Worm (Caenorhabditis elegans) whole organism, L1 larva: ENCODE data around the gene F56C9.10.
A peak's percentile ranks its signal among the peaks of the same experiment; 100 is the strongest.

Source experiments
- C04F5.9 ChIP-seq: sonication (generic microtip); optimal IDR thresholded peaks from 2 replicates; lab custom pipeline; 2016; ENCODE audit warnings: missing genetic modification characterization, missing compliant biosample characterization
- C16A3.4 ChIP-seq: fragments of 150-350 bp; optimal IDR thresholded peaks from 2 replicates; lab custom pipeline; 2014; ENCODE audit warnings: missing biosample characterization, missing genetic modification characterization
- C34B4.2 ChIP-seq: sonication (generic microtip); optimal IDR thresholded peaks from 2 replicates; lab custom pipeline; 2017; ENCODE audit warnings: mild to moderate bottlenecking, missing genetic modification characterization, missing compliant biosample characterization
- Y116A8C.19 ChIP-seq: sonication (generic microtip); optimal IDR thresholded peaks from 2 replicates; lab custom pipeline; 2016; ENCODE audit warnings: missing compliant biosample characterization, missing genetic modification characterization, borderline replicate concordance
- aha-1 ChIP-seq: fragments of 150-350 bp; optimal IDR thresholded peaks from 2 replicates; lab custom pipeline; 2014; ENCODE audit warnings: missing biosample characterization, missing genetic modification characterization
- alr-1 ChIP-seq: fragments of 200-800 bp; sonication (Bioruptor generic); optimal IDR thresholded peaks from 2 replicates; lab custom pipeline; 2018; ENCODE audit warnings: borderline replicate concordance, mild to moderate bottlenecking, missing genetic modification characterization, missing compliant biosample characterization
- aly-2 ChIP-seq: fragments of 150-350 bp; optimal IDR thresholded peaks from 2 replicates; lab custom pipeline; 2014; ENCODE audit warnings: missing biosample characterization, missing genetic modification characterization
- blmp-1 ChIP-seq: fragments of 150-350 bp; optimal IDR thresholded peaks from 2 replicates; lab custom pipeline; 2014; ENCODE audit warnings: missing biosample characterization, missing genetic modification characterization
- ceh-63 ChIP-seq: fragments of 200-800 bp; sonication (Bioruptor generic); optimal IDR thresholded peaks from 2 replicates; lab custom pipeline; 2018; ENCODE audit warnings: mild to moderate bottlenecking, missing genetic modification characterization, missing compliant biosample characterization
- ceh-88 ChIP-seq: fragments of 200-800 bp; sonication (Bioruptor generic); IDR thresholded peaks from 2 replicates; pipeline ENCODE4 v1.3.6; 2022; ENCODE audit warnings: missing genetic modification characterization, missing compliant biosample characterization
- efl-3 ChIP-seq: fragments of 200-800 bp; sonication (Bioruptor generic); optimal IDR thresholded peaks from 2 replicates; lab custom pipeline; 2018; ENCODE audit warnings: mild to moderate bottlenecking, missing genetic modification characterization, missing compliant biosample characterization
- elt-2 ChIP-seq: sonication (generic microtip); optimal IDR thresholded peaks from 2 replicates; lab custom pipeline; 2016; ENCODE audit warnings: missing genetic modification characterization, mild to moderate bottlenecking, inconsistent platforms, missing compliant biosample characterization, missing genetic modification reagents
- elt-3 ChIP-seq, 6 experiments: fragments of 150-350 bp in 1 of 6; sonication (generic microtip); optimal IDR thresholded peaks; 2 replicates each; lab custom pipeline; 2017 to 2018; ENCODE audit warnings: missing biosample characterization in 6 of 6, missing genetic modification characterization in 6 of 6, inconsistent platforms in 1 of 6
- ets-5 ChIP-seq: fragments of 200-800 bp; sonication (Bioruptor generic); IDR thresholded peaks from 2 replicates; pipeline ENCODE4 v1.3.6; 2022; ENCODE audit warnings: missing genetic modification characterization, missing compliant biosample characterization
- fkh-4 ChIP-seq: sonication (generic microtip); optimal IDR thresholded peaks from 2 replicates; lab custom pipeline; 2016; ENCODE audit warnings: missing compliant biosample characterization, missing genetic modification characterization, borderline replicate concordance
- fkh-8 ChIP-seq: sonication (generic microtip); optimal IDR thresholded peaks from 2 replicates; lab custom pipeline; 2016; ENCODE audit warnings: mild to moderate bottlenecking, missing genetic modification characterization, missing compliant biosample characterization
- fos-1 ChIP-seq: fragments of 150-350 bp; optimal IDR thresholded peaks from 2 replicates; lab custom pipeline; 2014; ENCODE audit warnings: missing biosample characterization, missing genetic modification characterization
- hlh-4 ChIP-seq: sonication (generic microtip); optimal IDR thresholded peaks from 2 replicates; lab custom pipeline; 2016; ENCODE audit warnings: mild to moderate bottlenecking, missing genetic modification characterization, missing compliant biosample characterization
- isw-1 ChIP-seq: fragments of 200-800 bp; sonication (Bioruptor generic); IDR thresholded peaks from 2 replicates; pipeline ENCODE4 v1.3.6; 2022; ENCODE audit warnings: missing genetic modification characterization, missing compliant biosample characterization
- lin-13 ChIP-seq: fragments of 150-350 bp; optimal IDR thresholded peaks from 2 replicates; lab custom pipeline; 2014; ENCODE audit warnings: missing biosample characterization, missing genetic modification reagents, missing genetic modification characterization
- lin-14 ChIP-seq: fragments of 200-800 bp; sonication (Bioruptor generic); optimal IDR thresholded peaks from 2 replicates; lab custom pipeline; 2018; ENCODE audit warnings: mild to moderate bottlenecking, missing genetic modification characterization, moderate library complexity, missing compliant biosample characterization
- lin-35 ChIP-seq, 2 experiments: fragments of 150-350 bp; optimal IDR thresholded peaks; 2 replicates each; lab custom pipeline; 2014; ENCODE audit warnings: missing biosample characterization in 2 of 2, missing genetic modification characterization in 2 of 2, missing genetic modification reagents in 2 of 2
- lir-3 ChIP-seq: sonication (generic microtip); optimal IDR thresholded peaks from 2 replicates; lab custom pipeline; 2016; ENCODE audit warnings: mild to moderate bottlenecking, missing genetic modification characterization, moderate library complexity, missing compliant biosample characterization; ENCODE audit not compliant: poor library complexity
- lsy-2 ChIP-seq, 2 experiments: fragments of 150-350 bp; optimal IDR thresholded peaks; 2 replicates each; lab custom pipeline; 2014; ENCODE audit warnings: missing biosample characterization in 2 of 2, missing genetic modification characterization in 2 of 2
- mab-9 ChIP-seq: fragments of 200-800 bp; sonication (Bioruptor generic); IDR thresholded peaks from 2 replicates; pipeline ENCODE4 v1.3.6; 2022; ENCODE audit warnings: missing genetic modification reagents, missing genetic modification characterization, missing compliant biosample characterization
- mdl-1 ChIP-seq, 2 experiments: fragments of 150-350 bp; optimal IDR thresholded peaks; 2 replicates each; lab custom pipeline; 2014 to 2017; ENCODE audit warnings: missing biosample characterization in 2 of 2, missing genetic modification characterization in 2 of 2, inconsistent platforms in 1 of 2
- mep-1 ChIP-seq: fragments of 150-350 bp; optimal IDR thresholded peaks from 2 replicates; lab custom pipeline; 2014; ENCODE audit warnings: missing biosample characterization, missing genetic modification characterization
- nhr-11 ChIP-seq: fragments of 150-350 bp; optimal IDR thresholded peaks from 2 replicates; lab custom pipeline; 2014; ENCODE audit warnings: missing biosample characterization, missing genetic modification characterization
- nhr-19 ChIP-seq: fragments of 200-800 bp; sonication (Bioruptor generic); conservative IDR thresholded peaks from 2 replicates; pipeline ENCODE4 v1.3.6; 2022; ENCODE audit warnings: missing genetic modification characterization, missing compliant biosample characterization
- nhr-20 ChIP-seq: sonication (generic microtip); optimal IDR thresholded peaks from 2 replicates; lab custom pipeline; 2016; ENCODE audit warnings: mild to moderate bottlenecking, missing genetic modification characterization, missing compliant biosample characterization
- nhr-237 ChIP-seq: fragments of 150-350 bp; optimal IDR thresholded peaks from 2 replicates; lab custom pipeline; 2014; ENCODE audit warnings: missing biosample characterization, missing genetic modification characterization
- nhr-28 ChIP-seq: fragments of 150-350 bp; optimal IDR thresholded peaks from 2 replicates; lab custom pipeline; 2014; ENCODE audit warnings: missing biosample characterization, missing genetic modification characterization
- nhr-76 ChIP-seq: sonication (generic microtip); optimal IDR thresholded peaks from 2 replicates; lab custom pipeline; 2017; ENCODE audit warnings: missing biosample characterization, missing genetic modification characterization
- nhr-84 ChIP-seq: sonication (generic microtip); optimal IDR thresholded peaks from 2 replicates; lab custom pipeline; 2017; ENCODE audit warnings: missing biosample characterization, missing genetic modification characterization
- nhr-85 ChIP-seq: sonication (generic microtip); peaks from one replicate; lab custom pipeline; 2016; ENCODE audit warnings: missing genetic modification characterization, inconsistent platforms, missing compliant biosample characterization
- pag-3 ChIP-seq: sonication (generic microtip); optimal IDR thresholded peaks from 2 replicates; lab custom pipeline; 2017; ENCODE audit warnings: missing genetic modification characterization, mild to moderate bottlenecking, missing compliant biosample characterization, antibody characterized with exemption, borderline replicate concordance; ENCODE audit not compliant: insufficient read depth
- pax-3 ChIP-seq: fragments of 200-800 bp; sonication (Bioruptor generic); optimal IDR thresholded peaks from 2 replicates; lab custom pipeline; 2018; ENCODE audit warnings: mild to moderate bottlenecking, missing genetic modification characterization, moderate library complexity, missing compliant biosample characterization
- rnt-1 ChIP-seq: sonication (generic microtip); optimal IDR thresholded peaks from 2 replicates; lab custom pipeline; 2016; ENCODE audit warnings: mild to moderate bottlenecking, missing genetic modification characterization, moderate library complexity, missing compliant biosample characterization
- snu-23 ChIP-seq: sonication (generic microtip); optimal IDR thresholded peaks from 2 replicates; lab custom pipeline; 2016; ENCODE audit warnings: missing genetic modification characterization, missing compliant biosample characterization
- sox-4 ChIP-seq: sonication (generic microtip); optimal IDR thresholded peaks from 2 replicates; lab custom pipeline; 2016; ENCODE audit warnings: missing genetic modification characterization, missing compliant biosample characterization
- sptf-1 ChIP-seq: fragments of 150-350 bp; optimal IDR thresholded peaks from 2 replicates; lab custom pipeline; 2014; ENCODE audit warnings: missing biosample characterization, missing genetic modification characterization
- sup-37 ChIP-seq: fragments of 200-800 bp; sonication (Bioruptor generic); optimal IDR thresholded peaks from 2 replicates; lab custom pipeline; 2018; ENCODE audit warnings: mild to moderate bottlenecking, missing genetic modification characterization, missing compliant biosample characterization
- unc-30 ChIP-seq: sonication (generic microtip); optimal IDR thresholded peaks from 2 replicates; lab custom pipeline; 2017; ENCODE audit warnings: missing biosample characterization, missing genetic modification characterization
- unc-62 ChIP-seq: fragments of 150-350 bp; optimal IDR thresholded peaks from 2 replicates; lab custom pipeline; 2014; ENCODE audit warnings: missing biosample characterization, missing genetic modification reagents, missing genetic modification characterization
- unc-86 ChIP-seq: sonication (generic microtip); optimal IDR thresholded peaks from 2 replicates; lab custom pipeline; 2016; ENCODE audit warnings: missing genetic modification characterization, missing compliant biosample characterization
- unc-98 ChIP-seq: fragments of 200-800 bp; sonication (Bioruptor generic); IDR thresholded peaks from 2 replicates; pipeline ENCODE4 v1.3.6; 2022; ENCODE audit warnings: missing genetic modification characterization, missing compliant biosample characterization
- xbp-1 ChIP-seq: sonication (generic microtip); optimal IDR thresholded peaks from 2 replicates; lab custom pipeline; 2016; ENCODE audit warnings: missing genetic modification characterization, missing compliant biosample characterization
- zip-4 ChIP-seq: fragments of 200-800 bp; sonication (Bioruptor generic); optimal IDR thresholded peaks from 2 replicates; lab custom pipeline; 2018; ENCODE audit warnings: mild to moderate bottlenecking, missing genetic modification characterization, moderate library complexity, missing compliant biosample characterization
- ztf-11 ChIP-seq, 2 experiments: sonication (generic microtip); optimal IDR thresholded peaks; 2 replicates each; lab custom pipeline; 2016 to 2017; ENCODE audit warnings: missing genetic modification characterization in 2 of 2, missing biosample characterization in 1 of 2, missing compliant biosample characterization in 1 of 2

Gene F56C9.10

ce11 chrIII:7359037-7359548, 24.0 kb upstream of the F56C9.10 start, which contains the start of the genes eco-1 and hmgr-1 (continued):
- no peak for TF ChIP-seq fos-1 (tag; lab: Kevin White, UChicago)
- peak; percentile 55 to 62 for TF ChIP-seq lsy-2 (tag; optimal IDR thresholded peaks at IDR 0.05; lab: Kevin White, UChicago)
- no peak for TF ChIP-seq unc-62 (GFP tag; lab: Kevin White, UChicago)
- TF ChIP-seq elt-2 = no peak
- peak; percentile 24 for TF ChIP-seq unc-86
- no peak for TF ChIP-seq ceh-88
- no peak for TF ChIP-seq sptf-1
- no peak for TF ChIP-seq sox-4 (tag; lab: Kevin White, UChicago)
- no peak for TF ChIP-seq lin-14 (GFP tag; lab: Kevin White, UChicago)
- TF ChIP-seq sup-37 (GFP tag; lab: Kevin White, UChicago) = no peak
- TF ChIP-seq mdl-1 (tag; optimal IDR thresholded peaks at IDR 0.05; lab: Kevin White, UChicago) = peak in 1 of 2 experiments; percentile 15
- no peak for TF ChIP-seq ceh-63 (GFP tag; lab: Kevin White, UChicago)
- no peak for TF ChIP-seq nhr-84 (tag; lab: Kevin White, UChicago)
- no peak for TF ChIP-seq hlh-4
- TF ChIP-seq snu-23 (GFP tag; lab: Kevin White, UChicago) = peak; percentile 30
- no peak for TF ChIP-seq fkh-8
- no peak for TF ChIP-seq Y116A8C.19 (tag; lab: Kevin White, UChicago)
- no peak for TF ChIP-seq unc-98 (GFP tag; lab: Robert Waterston, UW)
- peak; percentile 68 for TF ChIP-seq rnt-1 (tag; lab: Kevin White, UChicago)
- no peak for TF ChIP-seq efl-3
- TF ChIP-seq nhr-85 (tag; lab: Kevin White, UChicago) = no peak
- TF ChIP-seq mab-9 = no peak
- TF ChIP-seq isw-1 = no peak; the same call in 1 of the 2 replicates
- TF ChIP-seq C04F5.9 = no peak
- peak; percentile 8 for TF ChIP-seq C16A3.4 (tag; lab: Kevin White, UChicago)
- TF ChIP-seq aha-1 (tag; lab: Kevin White, UChicago) = no peak
- no peak for TF ChIP-seq nhr-11 (tag; lab: Kevin White, UChicago)
- TF ChIP-seq unc-30 (tag; lab: Kevin White, UChicago) = no peak
- peak; percentile 52 to 87 for TF ChIP-seq lin-35 (GFP tag; optimal IDR thresholded peaks at IDR 0.05; lab: Kevin White, UChicago)
- TF ChIP-seq aly-2 = no peak
- TF ChIP-seq nhr-28 (tag; lab: Kevin White, UChicago) = no peak
- no peak for TF ChIP-seq alr-1 (tag; lab: Kevin White, UChicago)
- TF ChIP-seq zip-4 (GFP tag; lab: Kevin White, UChicago) = peak; percentile 0
- no peak for TF ChIP-seq pax-3 (tag; lab: Kevin White, UChicago)
- TF ChIP-seq ztf-11 (tag; optimal IDR thresholded peaks at IDR 0.05; lab: Kevin White, UChicago) = no peak

ce11 chrIII:7358627-7359026, 23.5 kb upstream of the F56C9.10 start:
- TF ChIP-seq nhr-20 (tag; lab: Kevin White, UChicago) = peak; percentile 58
- TF ChIP-seq snu-23 (GFP tag; lab: Kevin White, UChicago) = peak; percentile 17
- peak in 1 of 6 experiments; percentile 20 for TF ChIP-seq elt-3 (tag; optimal IDR thresholded peaks at IDR 0.05; lab: Kevin White, UChicago)
- peak; percentile 56 for TF ChIP-seq lin-14 (GFP tag; lab: Kevin White, UChicago)
- TF ChIP-seq C34B4.2 (tag; lab: Kevin White, UChicago) = no peak

- TF ChIP-seq nhr-237 (tag; lab: Kevin White, UChicago) (no peak), xbp-1 (tag; lab: Kevin White, UChicago) (peak; percentile 35), fkh-4 (tag; lab: Kevin White, UChicago) (no peak), ztf-11 (tag; optimal IDR thresholded peaks at IDR 0.05; lab: Kevin White, UChicago) (no peak), ets-5 (GFP tag; lab: Robert Waterston, UW) (no peak), nhr-19 (GFP tag; lab: Robert Waterston, UW) (no peak), nhr-85 (tag; lab: Kevin White, UChicago) (peak; percentile 56), nhr-76 (tag; lab: Kevin White, UChicago) (no peak), pax-3 (tag; lab: Kevin White, UChicago) (no peak), elt-2 (no peak), lir-3 (tag; lab: Kevin White, UChicago) (no peak), elt-3 (tag; optimal IDR thresholded peaks at IDR 0.05; lab: Kevin White, UChicago) (peak in 1 of 6 experiments; percentile 1), lin-13 (no peak), fos-1 (tag; lab: Kevin White, UChicago) (no peak), Y116A8C.19 (tag; lab: Kevin White, UChicago) (no peak), blmp-1 (tag; lab: Kevin White, UChicago) (peak; percentile 44), unc-98 (GFP tag; lab: Robert Waterston, UW) (no peak), ceh-63 (GFP tag; lab: Kevin White, UChicago) (no peak), efl-3 (no peak), mep-1 (tag; lab: Kevin White, UChicago) (peak; percentile 82), pag-3 (no peak)
Measured at ce11 chrIII:7357356-7357755, 22.2 kb upstream of the F56C9.10 start, which contains the start of gene F08F8.10. F08F8.10 (minus strand) TSS chrIII:7357393.
